Worm (Caenorhabditis elegans) whole organism, L3 larva: ENCODE data around the gene F56D1.1.

Experiments used
- R02D3.7 ChIP-seq: fragments of 150-350 bp; optimal IDR thresholded peaks from 2 replicates; lab custom pipeline; 2014; ENCODE audit warnings: missing biosample characterization, missing genetic modification characterization
- aly-2 ChIP-seq: fragments of 150-350 bp; optimal IDR thresholded peaks from 2 replicates; lab custom pipeline; 2014; ENCODE audit warnings: missing biosample characterization, missing genetic modification characterization
- ceh-28 ChIP-seq: fragments of 150-350 bp; optimal IDR thresholded peaks from 2 replicates; lab custom pipeline; 2014; ENCODE audit warnings: missing biosample characterization, missing genetic modification reagents, missing genetic modification characterization
- ceh-82 ChIP-seq: fragments of 150-350 bp; optimal IDR thresholded peaks from 2 replicates; lab custom pipeline; 2014; ENCODE audit warnings: missing biosample characterization, missing genetic modification characterization
- ceh-9 ChIP-seq: sonication (generic microtip); optimal IDR thresholded peaks from 2 replicates; lab custom pipeline; 2018; ENCODE audit warnings: missing biosample characterization, missing genetic modification characterization
- egl-27 ChIP-seq: sonication (generic microtip); optimal IDR thresholded peaks from 4 replicates; lab custom pipeline; 2017; ENCODE audit warnings: missing biosample characterization, missing genetic modification reagents, missing genetic modification characterization
- elt-1 ChIP-seq: fragments of 150-350 bp; optimal IDR thresholded peaks from 2 replicates; lab custom pipeline; 2014; ENCODE audit warnings: missing biosample characterization, missing genetic modification characterization
- elt-2 ChIP-seq: sonication (generic microtip); optimal IDR thresholded peaks from 2 replicates; lab custom pipeline; 2016; ENCODE audit warnings: missing genetic modification reagents, mild to moderate bottlenecking, missing genetic modification characterization, missing compliant biosample characterization
- elt-3 ChIP-seq, 3 experiments: fragments of 150-350 bp in 1 of 3; sonication (generic microtip) in 2 of 3; optimal IDR thresholded peaks; 2 replicates in 2 of 3; 4 replicates in 1 of 3; lab custom pipeline; 2014 to 2017; ENCODE audit warnings: missing biosample characterization in 3 of 3, missing genetic modification characterization in 3 of 3
- eor-1 ChIP-seq, 2 experiments: fragments of 150-350 bp; optimal IDR thresholded peaks; 2 replicates each; lab custom pipeline; 2014 to 2018; ENCODE audit warnings: missing biosample characterization in 2 of 2, missing genetic modification characterization in 2 of 2
- fkh-2 ChIP-seq: fragments of 150-350 bp; optimal IDR thresholded peaks from 2 replicates; lab custom pipeline; 2014; ENCODE audit warnings: missing biosample characterization, missing genetic modification reagents, missing genetic modification characterization
- fos-1 ChIP-seq: fragments of 150-350 bp; optimal IDR thresholded peaks from 2 replicates; lab custom pipeline; 2014; ENCODE audit warnings: missing biosample characterization, missing genetic modification characterization
- hmg-11 ChIP-seq: sonication (generic microtip); optimal IDR thresholded peaks from 2 replicates; lab custom pipeline; 2016; ENCODE audit warnings: missing genetic modification characterization, missing compliant biosample characterization
- jun-1 ChIP-seq: fragments of 150-350 bp; optimal IDR thresholded peaks from 2 replicates; lab custom pipeline; 2014; ENCODE audit warnings: missing biosample characterization, missing genetic modification reagents, missing genetic modification characterization
- lin-15B ChIP-seq: fragments of 150-350 bp; optimal IDR thresholded peaks from 2 replicates; lab custom pipeline; 2014; ENCODE audit warnings: missing biosample characterization, missing genetic modification characterization
- lsy-12 ChIP-seq: sonication (generic microtip); optimal IDR thresholded peaks from 2 replicates; lab custom pipeline; 2016; ENCODE audit warnings: mild to moderate bottlenecking, missing genetic modification characterization, missing compliant biosample characterization
- mdl-1 ChIP-seq: fragments of 150-350 bp; optimal IDR thresholded peaks from 2 replicates; lab custom pipeline; 2014; ENCODE audit warnings: missing biosample characterization, missing genetic modification characterization
- mml-1 ChIP-seq: fragments of 150-350 bp; sonication (generic microtip); optimal IDR thresholded peaks from 3 replicates; lab custom pipeline; 2014; ENCODE audit warnings: missing biosample characterization, missing genetic modification characterization
- nfya-1 ChIP-seq: sonication (generic microtip); optimal IDR thresholded peaks from 2 replicates; lab custom pipeline; 2017; ENCODE audit warnings: missing genetic modification characterization, mild to moderate bottlenecking, missing compliant biosample characterization, antibody characterized with exemption, moderate library complexity; ENCODE audit not compliant: insufficient read depth
- nhr-12 ChIP-seq: fragments of 150-350 bp; optimal IDR thresholded peaks from 2 replicates; lab custom pipeline; 2014; ENCODE audit warnings: missing biosample characterization, missing genetic modification characterization
- nhr-23 ChIP-seq: fragments of 150-350 bp; optimal IDR thresholded peaks from 2 replicates; lab custom pipeline; 2014; ENCODE audit warnings: missing biosample characterization, missing genetic modification reagents, missing genetic modification characterization
- nhr-237 ChIP-seq: fragments of 150-350 bp; optimal IDR thresholded peaks from 2 replicates; lab custom pipeline; 2014; ENCODE audit warnings: missing biosample characterization, missing genetic modification characterization
- nhr-25 ChIP-seq: sonication (generic microtip); optimal IDR thresholded peaks from 2 replicates; lab custom pipeline; 2017; ENCODE audit warnings: missing biosample characterization, missing genetic modification characterization
- nhr-28 ChIP-seq: fragments of 150-350 bp; optimal IDR thresholded peaks from 2 replicates; lab custom pipeline; 2014; ENCODE audit warnings: missing biosample characterization, missing genetic modification characterization
- nhr-43 ChIP-seq: sonication (generic microtip); optimal IDR thresholded peaks from 2 replicates; lab custom pipeline; 2016; ENCODE audit warnings: mild to moderate bottlenecking, missing genetic modification characterization, missing compliant biosample characterization; ENCODE audit not compliant: poor library complexity, severe bottlenecking
- nhr-67 ChIP-seq: fragments of 150-350 bp; optimal IDR thresholded peaks from 2 replicates; lab custom pipeline; 2014; ENCODE audit warnings: missing biosample characterization, missing genetic modification characterization
- nhr-76 ChIP-seq: fragments of 150-350 bp; sonication (generic microtip); optimal IDR thresholded peaks from 5 replicates; lab custom pipeline; 2014; ENCODE audit warnings: missing biosample characterization, missing genetic modification characterization
- nhr-77 ChIP-seq: fragments of 150-350 bp; optimal IDR thresholded peaks from 2 replicates; lab custom pipeline; 2014; ENCODE audit warnings: missing biosample characterization, missing genetic modification characterization
- pha-4 ChIP-seq: fragments of 150-350 bp; optimal IDR thresholded peaks from 2 replicates; lab custom pipeline; 2014; ENCODE audit warnings: missing biosample characterization, missing genetic modification reagents, missing genetic modification characterization
- pqm-1 ChIP-seq: fragments of 150-350 bp; optimal IDR thresholded peaks from 2 replicates; lab custom pipeline; 2017; ENCODE audit warnings: missing biosample characterization, missing genetic modification characterization, inconsistent platforms
- sea-2 ChIP-seq: fragments of 150-350 bp; sonication (generic microtip); optimal IDR thresholded peaks from 4 replicates; lab custom pipeline; 2014; ENCODE audit warnings: missing biosample characterization, missing genetic modification reagents, missing genetic modification characterization
- snpc-4 ChIP-seq: fragments of 150-350 bp; optimal IDR thresholded peaks from 2 replicates; lab custom pipeline; 2014; ENCODE audit warnings: missing biosample characterization, missing genetic modification characterization
- tbx-2 ChIP-seq: sonication (generic microtip); optimal IDR thresholded peaks from 2 replicates; lab custom pipeline; 2016; ENCODE audit warnings: mild to moderate bottlenecking, missing genetic modification characterization, missing compliant biosample characterization
- unc-39 ChIP-seq: sonication (generic microtip); optimal IDR thresholded peaks from 4 replicates; lab custom pipeline; 2017; ENCODE audit warnings: missing biosample characterization, missing genetic modification characterization
- zag-1 ChIP-seq: fragments of 150-350 bp; optimal IDR thresholded peaks from 2 replicates; lab custom pipeline; 2014; ENCODE audit warnings: missing biosample characterization, missing genetic modification characterization
- ztf-11 ChIP-seq: fragments of 150-350 bp; optimal IDR thresholded peaks from 2 replicates; lab custom pipeline; 2014; ENCODE audit warnings: missing biosample characterization, missing genetic modification characterization
- ztf-4 ChIP-seq: fragments of 150-350 bp; optimal IDR thresholded peaks from 2 replicates; lab custom pipeline; 2014; ENCODE audit warnings: missing biosample characterization, missing genetic modification characterization

F56D1.1 gene

ce11 chrII:5478318-5478717, at the start of gene F56D1.1:
Gene F56D1.1, plus strand, starts transcription at chrII:5478618.
- no peak for TF ChIP-seq mdl-1
- TF ChIP-seq nhr-12 (tag; lab: Kevin White, UChicago), result no peak
- no peak for TF ChIP-seq unc-39 (tag; lab: Kevin White, UChicago)
- TF ChIP-seq fos-1 (tag; lab: Kevin White, UChicago), result no peak
- no peak for TF ChIP-seq hmg-11 (tag; lab: Kevin White, UChicago)

DNA sequence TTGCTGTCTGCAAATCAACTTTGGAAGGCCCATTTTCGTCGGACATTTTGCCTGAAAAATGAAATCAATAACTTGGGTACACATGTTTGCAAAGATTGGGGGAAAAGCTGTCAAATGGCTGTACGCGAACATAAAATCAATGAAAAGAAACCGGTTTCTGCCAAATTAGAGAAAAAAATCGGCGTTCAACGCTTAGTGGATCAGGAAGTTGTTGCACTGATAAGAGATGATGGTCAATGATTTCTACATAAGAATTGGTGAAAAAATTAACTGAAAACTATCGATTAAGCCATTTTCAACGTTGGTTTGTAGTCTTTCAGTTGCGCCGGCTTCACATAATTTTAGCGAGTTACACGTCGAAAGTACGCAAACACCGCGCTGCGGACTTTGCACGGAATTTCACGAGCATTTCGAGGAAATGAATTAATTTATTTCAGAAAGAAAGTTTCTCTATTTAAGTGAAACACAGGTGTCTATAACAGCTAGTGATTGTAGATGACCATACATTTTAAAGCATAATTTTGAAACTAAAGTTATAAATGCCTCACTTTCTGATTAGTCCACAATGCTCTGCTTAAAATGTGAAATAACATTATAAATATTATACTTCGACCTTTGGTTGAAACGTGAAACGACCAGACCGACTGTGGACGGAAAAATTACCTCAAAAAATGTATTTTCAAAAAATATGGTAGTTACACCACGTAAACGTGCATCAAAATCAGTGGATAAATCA, 48.7 kb upstream of the F56D1.1 start, which contains the start of the genes F07F6.4 and F07F6.2:
TSS of gene F07F6.4 (minus strand) at position 51 of the 736 bp plus-strand sequence.
TSS of gene F07F6.2 (plus strand) at position 686 of the 736 bp plus-strand sequence.
- no peak for TF ChIP-seq ceh-9
- TF ChIP-seq nhr-43 (tag; lab: Kevin White, UChicago), result no peak
- TF ChIP-seq R02D3.7 (tag; lab: Kevin White, UChicago), result no peak
- TF ChIP-seq snpc-4 (tag; lab: Kevin White, UChicago), result peak; percentile 41
- TF ChIP-seq ztf-4, result no peak
- no peak for TF ChIP-seq elt-3 (tag; optimal IDR thresholded peaks at IDR 0.05; lab: Kevin White, UChicago)
- peak; percentile 49 for TF ChIP-seq elt-2 (tag; lab: Kevin White, UChicago)
- TF ChIP-seq nhr-76 (tag; lab: Kevin White, UChicago), result no peak
- TF ChIP-seq nhr-25 (tag; lab: Kevin White, UChicago), result peak; percentile 7
- no peak for TF ChIP-seq fkh-2 (tag; lab: Kevin White, UChicago)
- TF ChIP-seq fos-1 (tag; lab: Kevin White, UChicago), result no peak
- no peak for TF ChIP-seq nhr-237
- TF ChIP-seq lsy-12, result no peak
- no peak for TF ChIP-seq zag-1 (tag; lab: Kevin White, UChicago)
- TF ChIP-seq unc-39 (tag; lab: Kevin White, UChicago), result no peak
- no peak for TF ChIP-seq sea-2 (GFP tag; lab: Kevin White, UChicago)
- TF ChIP-seq nhr-77 (tag; lab: Kevin White, UChicago), result no peak
- TF ChIP-seq jun-1 (tag; lab: Kevin White, UChicago), result no peak
- no peak for TF ChIP-seq nhr-23
- TF ChIP-seq ceh-28 (tag; lab: Kevin White, UChicago), result no peak
- peak; percentile 31 for TF ChIP-seq nfya-1
- TF ChIP-seq egl-27 (tag; lab: Kevin White, UChicago), result no peak
- TF ChIP-seq ztf-11, result no peak
- TF ChIP-seq hmg-11 (tag; lab: Kevin White, UChicago), result peak; percentile 22
- TF ChIP-seq eor-1 (tag; optimal IDR thresholded peaks at IDR 0.05; lab: Kevin White, UChicago), result no peak
- TF ChIP-seq pqm-1 (tag; lab: Kevin White, UChicago), result no peak
- peak; percentile 28 for TF ChIP-seq lin-15B (tag; lab: Kevin White, UChicago)
- TF ChIP-seq nhr-67 (tag; lab: Kevin White, UChicago), result no peak
- TF ChIP-seq nhr-28 (tag; lab: Kevin White, UChicago), result no peak
- no peak for TF ChIP-seq aly-2 (tag; lab: Kevin White, UChicago)
- TF ChIP-seq nhr-12 (tag; lab: Kevin White, UChicago), result no peak
- TF ChIP-seq mml-1, result no peak

ce11 chrII:5433069-5433468, 45.3 kb upstream of the F56D1.1 start, which contains the start of gene srx-114:
Gene srx-114, minus strand, starts transcription at chrII:5433169.
- TF ChIP-seq tbx-2 (tag; lab: Kevin White, UChicago) (no peak), ceh-9 (no peak), nhr-23 (no peak), elt-2 (tag; lab: Kevin White, UChicago) (no peak), ceh-82 (tag; lab: Kevin White, UChicago) (no peak), unc-39 (tag; lab: Kevin White, UChicago) (no peak), elt-1 (no peak), nhr-12 (tag; lab: Kevin White, UChicago) (no peak), fkh-2 (tag; lab: Kevin White, UChicago) (no peak), pha-4 (tag; lab: Kevin White, UChicago) (no peak), mml-1 (no peak), nhr-76 (tag; lab: Kevin White, UChicago) (no peak), eor-1 (tag; optimal IDR thresholded peaks at IDR 0.05; lab: Kevin White, UChicago) (no peak)
- TF ChIP-seq, all 47 proteins: peak for 0
